Fruit fly (Drosophila melanogaster) whole organism, embryonic: ENCODE results near the gene tbrd-1.

Experiments
- Atf6 ChIP-seq: fragments of 200-800 bp; sonication (Bioruptor generic); IDR thresholded peaks from 2 replicates; pipeline ENCODE4 v1.3.6; 2022; ENCODE audit warnings: missing biosample characterization, missing genetic modification characterization
- CG11085 ChIP-seq: fragments of 200-800 bp; sonication (Bioruptor generic); IDR thresholded peaks from 2 replicates; pipeline ENCODE4 v1.3.6; 2022; ENCODE audit warnings: missing biosample characterization, missing genetic modification characterization
- CG11504 ChIP-seq: fragments of 200-800 bp; sonication (Bioruptor generic); optimal IDR thresholded peaks from 3 replicates; lab custom pipeline; 2019; ENCODE audit warnings: missing biosample characterization, mild to moderate bottlenecking, missing genetic modification characterization, moderate library complexity
- CG12391 ChIP-seq: fragments of 200-800 bp; sonication (Bioruptor generic); optimal IDR thresholded peaks from 3 replicates; lab custom pipeline; 2018; ENCODE audit warnings: missing biosample characterization, mild to moderate bottlenecking, missing genetic modification characterization, moderate library complexity
- CG12744 ChIP-seq: fragments of 200-800 bp; sonication (Bioruptor generic); optimal IDR thresholded peaks from 2 replicates; lab custom pipeline; 2016; ENCODE audit warnings: missing biosample characterization, missing genetic modification characterization
- CG13296 ChIP-seq: fragments of 200-800 bp; sonication (Bioruptor generic); optimal IDR thresholded peaks from 3 replicates; lab custom pipeline; 2018; ENCODE audit warnings: missing biosample characterization, mild to moderate bottlenecking, missing genetic modification characterization
- CG13624 ChIP-seq: fragments of 200-800 bp; sonication (Bioruptor generic); optimal IDR thresholded peaks from 2 replicates; lab custom pipeline; 2016; ENCODE audit warnings: missing biosample characterization, missing genetic modification characterization
- CG14441 ChIP-seq: fragments of 200-800 bp; sonication (Bioruptor generic); IDR thresholded peaks from 2 replicates; pipeline ENCODE4 v1.3.6; 2022; ENCODE audit warnings: missing biosample characterization, missing genetic modification characterization
- CG14667 ChIP-seq: fragments of 200-800 bp; sonication (Bioruptor generic); IDR thresholded peaks from 2 replicates; pipeline ENCODE4 v1.3.6; 2022; ENCODE audit warnings: missing biosample characterization, missing genetic modification characterization
- CG14860 ChIP-seq: fragments of 200-800 bp; sonication (Bioruptor generic); IDR thresholded peaks from 3 replicates; pipeline ENCODE4 v1.3.6; 2022; ENCODE audit warnings: missing biosample characterization, missing genetic modification characterization; ENCODE audit not compliant: partially characterized antibody
- CG18599 ChIP-seq: fragments of 200-800 bp; sonication (Bioruptor generic); optimal IDR thresholded peaks from 3 replicates; lab custom pipeline; 2017; ENCODE audit warnings: missing biosample characterization, missing genetic modification characterization, mild to moderate bottlenecking, moderate library complexity, missing genetic modification reagents
- CG2202 ChIP-seq: fragments of 200-800 bp; sonication (Bioruptor generic); optimal IDR thresholded peaks from 2 replicates; lab custom pipeline; 2018; ENCODE audit warnings: missing biosample characterization, mild to moderate bottlenecking, missing genetic modification characterization
- CG2889 ChIP-seq: fragments of 200-800 bp; sonication (Bioruptor generic); IDR thresholded peaks from 3 replicates; pipeline ENCODE4 v1.3.6; 2022; ENCODE audit warnings: missing biosample characterization, missing genetic modification characterization
- CG30020 ChIP-seq: fragments of 200-800 bp; optimal IDR thresholded peaks from 2 replicates; lab custom pipeline; 2019; ENCODE audit warnings: missing biosample characterization, mild to moderate bottlenecking, missing genetic modification characterization, moderate library complexity
- CG32532 ChIP-seq: fragments of 200-800 bp; sonication (Bioruptor generic); IDR thresholded peaks from 2 replicates; pipeline ENCODE4 v1.3.6; 2022; ENCODE audit warnings: missing biosample characterization, missing genetic modification characterization
- CG3838 ChIP-seq: fragments of 200-800 bp; sonication (Bioruptor generic); optimal IDR thresholded peaks from 3 replicates; lab custom pipeline; 2016; ENCODE audit warnings: missing biosample characterization, missing genetic modification characterization
- CG4820 ChIP-seq: fragments of 200-800 bp; sonication (Bioruptor generic); optimal IDR thresholded peaks from 3 replicates; lab custom pipeline; 2016; ENCODE audit warnings: missing biosample characterization, missing genetic modification characterization
- CG9609 ChIP-seq: fragments of 200-800 bp; sonication (Bioruptor generic); optimal IDR thresholded peaks from 3 replicates; lab custom pipeline; 2016; ENCODE audit warnings: missing biosample characterization, missing genetic modification characterization
- Camta ChIP-seq: fragments of 200-800 bp; sonication (Bioruptor generic); optimal IDR thresholded peaks from 2 replicates; lab custom pipeline; 2016; ENCODE audit warnings: missing biosample characterization, missing genetic modification characterization
- D19A ChIP-seq: fragments of 200-800 bp; optimal IDR thresholded peaks from 3 replicates; lab custom pipeline; 2019; ENCODE audit warnings: missing biosample characterization, mild to moderate bottlenecking, missing genetic modification characterization, moderate library complexity
- Doc3 ChIP-seq: fragments of 200-800 bp; sonication (Bioruptor generic); IDR thresholded peaks from 3 replicates; pipeline ENCODE4 v1.3.6; 2022; ENCODE audit warnings: missing biosample characterization, missing genetic modification characterization; ENCODE audit not compliant: partially characterized antibody
- H2.0 ChIP-seq: fragments of 200-800 bp; sonication (Bioruptor generic); IDR thresholded peaks from 2 replicates; pipeline ENCODE4 v1.3.6; 2022; ENCODE audit warnings: missing biosample characterization, missing genetic modification characterization
- Hmx ChIP-seq: fragments of 200-800 bp; sonication (Bioruptor generic); optimal IDR thresholded peaks from 2 replicates; lab custom pipeline; 2016; ENCODE audit warnings: missing biosample characterization, missing genetic modification characterization
- Hr39 ChIP-seq: fragments of >200 bp; optimal IDR thresholded peaks from 2 replicates; lab custom pipeline; 2017
- Mrtf ChIP-seq: fragments of 200-800 bp; sonication (Bioruptor generic); IDR thresholded peaks from 3 replicates; pipeline ENCODE4 v1.3.6; 2022; ENCODE audit warnings: missing biosample characterization, missing genetic modification characterization
- Myb ChIP-seq: fragments of 200-800 bp; sonication (Bioruptor generic); optimal IDR thresholded peaks from 2 replicates; lab custom pipeline; 2016; ENCODE audit warnings: missing biosample characterization, missing genetic modification characterization
- NC2β ChIP-seq: fragments of 200-800 bp; sonication (Bioruptor generic); optimal IDR thresholded peaks from 2 replicates; lab custom pipeline; 2016; ENCODE audit warnings: missing biosample characterization, missing genetic modification characterization
- NfI ChIP-seq: fragments of 200-800 bp; sonication (Bioruptor generic); optimal IDR thresholded peaks from 3 replicates; lab custom pipeline; 2018; ENCODE audit warnings: missing biosample characterization, mild to moderate bottlenecking, missing genetic modification characterization, moderate library complexity
- Opbp ChIP-seq: fragments of 200-800 bp; sonication (Bioruptor generic); IDR thresholded peaks from 3 replicates; pipeline ENCODE4 v1.3.6; 2022; ENCODE audit warnings: missing biosample characterization, missing genetic modification characterization; ENCODE audit not compliant: partially characterized antibody
- Rfx ChIP-seq: fragments of 200-800 bp; sonication (Bioruptor generic); IDR thresholded peaks from 2 replicates; pipeline ENCODE4 v1.3.6; 2022; ENCODE audit warnings: missing biosample characterization, missing genetic modification characterization
- Six4 ChIP-seq: fragments of 200-800 bp; sonication (Bioruptor generic); optimal IDR thresholded peaks from 2 replicates; lab custom pipeline; 2016; ENCODE audit warnings: missing biosample characterization, missing genetic modification characterization
- Spps ChIP-seq: fragments of 200-800 bp; sonication (Bioruptor generic); optimal IDR thresholded peaks from 2 replicates; lab custom pipeline; 2018; ENCODE audit warnings: missing biosample characterization, mild to moderate bottlenecking, missing genetic modification characterization
- Tbp ChIP-seq: fragments of >200 bp; optimal IDR thresholded peaks from 2 replicates; lab custom pipeline; 2018; ENCODE audit warnings: missing biosample characterization, missing genetic modification characterization
- cad ChIP-seq: fragments of >200 bp; optimal IDR thresholded peaks from 2 replicates; lab custom pipeline; 2017; ENCODE audit warnings: missing biosample characterization, missing genetic modification characterization
- chn ChIP-seq: fragments of 200-800 bp; sonication (Bioruptor generic); optimal IDR thresholded peaks from 2 replicates; lab custom pipeline; 2016; ENCODE audit warnings: missing biosample characterization, missing genetic modification characterization
- corto ChIP-seq: fragments of 200-800 bp; sonication (Bioruptor generic); optimal IDR thresholded peaks from 2 replicates; lab custom pipeline; 2016; ENCODE audit warnings: missing biosample characterization, mild to moderate bottlenecking, missing genetic modification characterization, moderate library complexity
- dpn ChIP-seq, 2 experiments: fragments of 200-800 bp; sonication (Bioruptor generic); optimal IDR thresholded peaks; 3 replicates each; lab custom pipeline; 2016; ENCODE audit warnings: missing biosample characterization in 2 of 2, missing genetic modification characterization in 2 of 2
- dysf ChIP-seq: fragments of 200-800 bp; sonication (Bioruptor generic); IDR thresholded peaks from 3 replicates; pipeline ENCODE4 v1.3.6; 2022; ENCODE audit warnings: missing biosample characterization, missing genetic modification characterization
- fd3F ChIP-seq: fragments of 200-800 bp; sonication (Bioruptor generic); optimal IDR thresholded peaks from 2 replicates; lab custom pipeline; 2018; ENCODE audit warnings: missing biosample characterization, mild to moderate bottlenecking, missing genetic modification characterization, moderate library complexity
- grn ChIP-seq: fragments of 200-800 bp; sonication (Bioruptor generic); optimal IDR thresholded peaks from 3 replicates; lab custom pipeline; 2017; ENCODE audit warnings: missing biosample characterization, missing genetic modification characterization
- gsb-n ChIP-seq: fragments of 200-800 bp; sonication (Bioruptor generic); optimal IDR thresholded peaks from 3 replicates; lab custom pipeline; 2018; ENCODE audit warnings: missing biosample characterization, mild to moderate bottlenecking, missing genetic modification characterization
- ind ChIP-seq: fragments of 200-800 bp; sonication (Bioruptor generic); optimal IDR thresholded peaks from 3 replicates; lab custom pipeline; 2016; ENCODE audit warnings: missing biosample characterization, missing genetic modification characterization
- lab ChIP-seq: fragments of 200-800 bp; sonication (Bioruptor generic); optimal IDR thresholded peaks from 3 replicates; lab custom pipeline; 2017; ENCODE audit warnings: missing biosample characterization, missing genetic modification characterization, mild to moderate bottlenecking, moderate library complexity, missing genetic modification reagents
- lola ChIP-seq, 3 experiments: fragments of >200 bp in 2 of 3; fragments of 200-800 bp in 1 of 3; sonication (Bioruptor generic) in 1 of 3; optimal IDR thresholded peaks; 2 replicates each; lab custom pipeline; 2017 to 2019; ENCODE audit warnings: missing biosample characterization in 3 of 3, missing genetic modification characterization in 3 of 3, mild to moderate bottlenecking in 1 of 3, moderate library complexity in 1 of 3
- mld ChIP-seq: fragments of 200-800 bp; sonication (Bioruptor generic); IDR thresholded peaks from 3 replicates; pipeline ENCODE4 v1.3.6; 2022; ENCODE audit warnings: missing biosample characterization, missing genetic modification characterization; ENCODE audit not compliant: partially characterized antibody
- onecut ChIP-seq: fragments of 200-800 bp; sonication (Bioruptor generic); IDR thresholded peaks from 2 replicates; pipeline ENCODE4 v1.3.6; 2022; ENCODE audit warnings: missing biosample characterization, missing genetic modification characterization
- unpg ChIP-seq: fragments of 200-800 bp; sonication (Bioruptor generic); optimal IDR thresholded peaks from 3 replicates; lab custom pipeline; 2018; ENCODE audit warnings: missing biosample characterization, mild to moderate bottlenecking, missing genetic modification characterization, moderate library complexity
- zf30C ChIP-seq: fragments of 200-800 bp; sonication (Bioruptor generic); optimal IDR thresholded peaks from 3 replicates; lab custom pipeline; 2018; ENCODE audit warnings: missing biosample characterization, mild to moderate bottlenecking, missing genetic modification characterization
- zfh2 ChIP-seq: fragments of 200-800 bp; sonication (Bioruptor generic); optimal IDR thresholded peaks from 2 replicates; lab custom pipeline; 2016; ENCODE audit warnings: missing biosample characterization, missing genetic modification characterization

tbrd-1 gene

dm6 chr3R:23888273-23889220 is 4.8 kb downstream of the tbrd-1 start (continued):
- no peak for TF ChIP-seq CG12744
- TF ChIP-seq Spps (tag; lab: Kevin White, UChicago), result no peak
- no peak for TF ChIP-seq NC2β
- TF ChIP-seq CG30020 (tag; lab: Kevin White, UChicago), result no peak
- TF ChIP-seq onecut (GFP tag; lab: Robert Waterston, UW), result peak; percentile 25
- no peak for TF ChIP-seq chn (GFP tag; lab: Kevin White, UChicago)
- TF ChIP-seq mld (GFP tag; lab: Robert Waterston, UW), result no peak
- no peak for TF ChIP-seq D19A (tag; lab: Kevin White, UChicago)
- no peak for TF ChIP-seq Six4 (GFP tag; lab: Kevin White, UChicago)
- TF ChIP-seq lola (GFP tag; optimal IDR thresholded peaks at IDR 0.05; lab: Kevin White, UChicago), result peak in 1 of 3 experiments; percentile 11
- no peak for TF ChIP-seq NfI (GFP tag; lab: Kevin White, UChicago)
- no peak for TF ChIP-seq cad (GFP tag; lab: Kevin White, UChicago)
- TF ChIP-seq Hr39 (lab: Kevin White, UChicago), result no peak
- no peak for TF ChIP-seq Mrtf
- TF ChIP-seq CG14667 (GFP tag; lab: Robert Waterston, UW), result no peak
- no peak for TF ChIP-seq CG14860 (GFP tag; lab: Robert Waterston, UW)
- peak; percentile 46; the same call in 1 of the 3 replicates for TF ChIP-seq dysf (GFP tag; lab: Robert Waterston, UW)
- no peak for TF ChIP-seq fd3F (GFP tag; lab: Kevin White, UChicago)
- no peak for TF ChIP-seq Myb
- no peak for TF ChIP-seq grn (GFP tag; lab: Kevin White, UChicago)
- TF ChIP-seq CG9609 (GFP tag; lab: Kevin White, UChicago), result no peak
- TF ChIP-seq CG14441 (GFP tag; lab: Robert Waterston, UW), result 0 out of 2 replicates have a peak, but pooled peaks have one; percentile 20
- TF ChIP-seq CG2889 (GFP tag; lab: Robert Waterston, UW), result no peak
- TF ChIP-seq unpg (GFP tag; lab: Kevin White, UChicago), result peak; percentile 32
- TF ChIP-seq Hmx (GFP tag; lab: Kevin White, UChicago), result no peak
- no peak for TF ChIP-seq CG13296 (GFP tag; lab: Kevin White, UChicago)
- TF ChIP-seq CG32532 (GFP tag; lab: Robert Waterston, UW), result peak; percentile 18; the same call in 1 of the 2 replicates
- TF ChIP-seq Tbp (GFP tag; lab: Kevin White, UChicago), result no peak
- TF ChIP-seq CG4820 (GFP tag; lab: Kevin White, UChicago), result no peak
- no peak for TF ChIP-seq CG12391
- peak; percentile 47 for TF ChIP-seq CG18599 (GFP tag; lab: Kevin White, UChicago)
- no peak for TF ChIP-seq Opbp (GFP tag; lab: Robert Waterston, UW)
- TF ChIP-seq ind (GFP tag; lab: Kevin White, UChicago), result peak; percentile 25
- TF ChIP-seq dpn (GFP tag; optimal IDR thresholded peaks at IDR 0.05; lab: Kevin White, UChicago), result peak in 1 of 2 experiments; percentile 6
- TF ChIP-seq zfh2 (GFP tag; lab: Kevin White, UChicago), result no peak
- no peak for TF ChIP-seq CG11085 (GFP tag; lab: Robert Waterston, UW)
- TF ChIP-seq H2.0 (GFP tag; lab: Robert Waterston, UW), result no peak
- no peak for TF ChIP-seq Camta (GFP tag; lab: Kevin White, UChicago)
- TF ChIP-seq corto (GFP tag; lab: Kevin White, UChicago), result peak; percentile 66
- TF ChIP-seq CG11504 (tag; lab: Kevin White, UChicago), result peak; percentile 42
- TF ChIP-seq Doc3 (GFP tag; lab: Robert Waterston, UW), result no peak
- peak; percentile 24 for TF ChIP-seq CG2202 (tag; lab: Kevin White, UChicago)
- no peak for TF ChIP-seq CG3838 (GFP tag; lab: Kevin White, UChicago)
- TF ChIP-seq Rfx (GFP tag; lab: Robert Waterston, UW), result peak; percentile 38
- peak; percentile 22; the same call in 1 of the 2 replicates for TF ChIP-seq Atf6 (GFP tag; lab: Robert Waterston, UW)
- TF ChIP-seq gsb-n (tag; lab: Kevin White, UChicago), result no peak
- no peak for TF ChIP-seq CG13624
- TF ChIP-seq lab (GFP tag; lab: Kevin White, UChicago), result peak; percentile 25
- peak; percentile 43 for TF ChIP-seq zf30C
